Fruit fly (Drosophila melanogaster) whole organism, prepupa: ENCODE data around the gene flfl.

Experiments used
- CG6854 ChIP-seq: fragments of 200-800 bp; sonication (Bioruptor generic); optimal IDR thresholded peaks from 2 replicates; lab custom pipeline; 2017; ENCODE audit warnings: missing biosample characterization, mild to moderate bottlenecking, missing genetic modification characterization
- Eip78C ChIP-seq: fragments of 200-800 bp; sonication (Bioruptor generic); peaks from one replicate; lab custom pipeline; 2016; ENCODE audit warnings: missing biosample characterization, missing genetic modification characterization
- acj6 ChIP-seq: fragments of 200-800 bp; sonication (Bioruptor generic); optimal IDR thresholded peaks from 3 replicates; lab custom pipeline; 2016; ENCODE audit warnings: missing biosample characterization, missing genetic modification characterization
- dac ChIP-seq: fragments of 200-800 bp; sonication (Bioruptor generic); optimal IDR thresholded peaks from 2 replicates; lab custom pipeline; 2017; ENCODE audit warnings: missing biosample characterization, mild to moderate bottlenecking, missing genetic modification characterization
- spab ChIP-seq: fragments of 200-800 bp; sonication (Bioruptor generic); optimal IDR thresholded peaks from 2 replicates; lab custom pipeline; 2017; ENCODE audit warnings: missing biosample characterization, mild to moderate bottlenecking, missing genetic modification characterization, missing genetic modification reagents
- topi ChIP-seq: fragments of 200-800 bp; sonication (Bioruptor generic); optimal IDR thresholded peaks from 3 replicates; lab custom pipeline; 2016; ENCODE audit warnings: missing biosample characterization, missing genetic modification characterization

- no peak for TF ChIP-seq acj6 (GFP tag; lab: Kevin White, UChicago)
- no peak for TF ChIP-seq dac
- no peak for TF ChIP-seq Eip78C (GFP tag; lab: Kevin White, UChicago)
- no peak for TF ChIP-seq CG6854 (GFP tag; lab: Kevin White, UChicago)
- no peak for TF ChIP-seq topi
- no peak for TF ChIP-seq spab (GFP tag; lab: Kevin White, UChicago)
These were observed 10.0 kb downstream of the flfl start, which contains the start of gene CG14367 for dm6 chr3R:13693753-13694152.
